Fruit fly (Drosophila melanogaster): Measurements from ENCODE around the gene PQBP1.

Gene PQBP1

DNA sequence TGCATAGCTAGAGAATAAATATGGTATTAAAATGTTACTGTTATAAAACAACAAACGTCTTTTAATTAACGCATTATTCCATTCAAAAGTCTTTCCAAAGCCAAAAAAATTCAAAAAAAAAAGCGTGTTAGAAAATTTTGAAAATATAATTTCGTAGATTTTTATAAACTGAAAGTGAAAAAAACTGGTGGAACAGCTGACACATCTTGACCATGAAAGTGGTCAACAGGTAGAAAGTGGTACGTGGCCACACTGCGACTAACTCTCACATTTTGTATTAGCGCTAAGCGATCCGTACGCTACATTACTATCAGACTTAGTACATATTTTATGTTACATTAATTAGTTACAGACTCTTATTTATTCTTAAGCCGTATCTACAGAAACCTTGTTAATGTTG lies 5.3 kb downstream of the PQBP1 start, which contains the start of gene CG11836:
TSS of gene CG11836 (plus strand) at position 256 of the 400 bp plus-strand sequence.
- TF ChIP-seq usp (GFP tag; optimal IDR thresholded peaks at IDR 0.05) (no peak), Dll (optimal IDR thresholded peaks at IDR 0.05) (no peak), pan (optimal IDR thresholded peaks at IDR 0.05) (no peak), CG8478 (optimal IDR thresholded peaks at IDR 0.05) (no peak), psq (optimal IDR thresholded peaks at IDR 0.05) (no peak), EcR (GFP tag; optimal IDR thresholded peaks at IDR 0.05) (no peak)

DNA sequence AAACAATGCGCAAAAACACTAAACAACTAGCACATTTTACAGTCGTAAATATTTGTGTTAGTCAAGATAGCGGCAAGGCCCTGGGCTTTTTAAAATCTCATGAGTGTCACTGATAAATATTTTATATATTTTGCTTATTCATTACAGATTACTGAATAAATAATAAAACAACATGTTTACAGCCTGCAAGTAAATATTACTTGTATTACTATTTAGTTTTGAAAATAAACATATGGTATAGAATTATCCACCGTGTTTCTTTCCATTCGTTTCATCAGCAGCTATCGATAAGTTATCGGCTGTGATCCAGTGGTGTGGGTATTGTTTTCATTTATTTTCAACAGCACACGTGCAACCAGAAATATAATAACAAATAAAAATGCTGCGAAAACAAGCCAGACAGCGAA lies 9.0 kb downstream of the PQBP1 start, which contains the start of the genes shams and CG11920:
TSS of gene shams (minus strand) at position 50 of the 407 bp plus-strand sequence.
TSS of gene CG11920 (plus strand) at position 320 of the 407 bp plus-strand sequence.
- TF ChIP-seq EcR (GFP tag; optimal IDR thresholded peaks at IDR 0.05) (no peak), CG8478 (optimal IDR thresholded peaks at IDR 0.05) (no peak), Dll (optimal IDR thresholded peaks at IDR 0.05) (no peak), usp (GFP tag; optimal IDR thresholded peaks at IDR 0.05) (no peak), pan (optimal IDR thresholded peaks at IDR 0.05) (no peak), psq (optimal IDR thresholded peaks at IDR 0.05) (no peak)

DNA sequence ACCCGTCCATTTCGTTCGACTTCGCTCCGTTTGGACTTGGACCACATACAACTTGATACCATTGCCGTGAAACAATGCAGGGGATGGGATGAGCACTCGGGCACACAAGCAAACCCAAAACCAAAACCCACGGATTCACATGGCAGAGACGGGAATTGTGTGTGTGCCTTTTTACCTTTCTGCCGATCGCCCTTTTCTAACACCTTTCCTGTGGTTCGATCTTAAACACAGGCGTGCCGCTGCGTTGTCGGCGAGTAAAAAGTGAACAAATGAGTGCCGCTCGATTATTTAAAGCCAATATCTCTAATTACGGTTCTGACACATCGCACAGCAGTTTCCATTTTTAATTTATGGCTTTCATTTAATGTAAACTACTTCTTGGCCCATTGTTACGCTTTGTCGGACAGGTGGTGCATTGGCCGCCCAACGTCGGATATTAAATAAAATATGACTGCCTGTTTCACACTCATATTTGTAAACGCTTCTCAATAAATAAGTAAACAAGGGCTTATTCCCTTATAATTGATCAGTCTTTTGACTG lies 11.8 kb downstream of the PQBP1 start:
- TF ChIP-seq CG8478 (optimal IDR thresholded peaks at IDR 0.05) (no peak), psq (optimal IDR thresholded peaks at IDR 0.05) (no peak), Dll (optimal IDR thresholded peaks at IDR 0.05) (no peak), pan (optimal IDR thresholded peaks at IDR 0.05) (no peak), usp (GFP tag; optimal IDR thresholded peaks at IDR 0.05) (no peak), EcR (GFP tag; optimal IDR thresholded peaks at IDR 0.05) (no peak)

DNA sequence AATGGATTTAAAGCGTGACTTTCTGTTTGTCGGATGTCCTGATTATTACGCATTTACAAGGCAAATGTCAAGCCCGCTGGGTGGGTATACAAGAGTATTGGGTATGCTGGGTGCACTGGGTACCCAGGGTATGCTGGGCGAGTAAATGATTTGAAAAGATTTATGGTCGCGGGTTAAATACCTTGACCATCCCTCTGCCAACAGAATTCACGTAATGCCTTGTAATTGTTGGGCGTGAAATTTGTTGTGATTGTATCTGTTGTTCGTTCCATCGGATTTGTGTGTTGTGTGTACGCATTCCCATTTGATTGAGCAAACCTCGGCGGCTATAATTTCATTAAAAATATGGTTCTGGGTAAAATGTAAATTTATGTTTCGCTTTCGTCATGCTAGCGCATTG lies 13.1 kb downstream of the PQBP1 start:
- no peak for TF ChIP-seq pan (optimal IDR thresholded peaks at IDR 0.05)
- no peak for TF ChIP-seq psq (optimal IDR thresholded peaks at IDR 0.05)
- TF ChIP-seq Dll (optimal IDR thresholded peaks at IDR 0.05), result no peak
- TF ChIP-seq EcR (GFP tag; optimal IDR thresholded peaks at IDR 0.05), result no peak
- no peak for TF ChIP-seq usp (GFP tag; optimal IDR thresholded peaks at IDR 0.05)
- no peak for TF ChIP-seq CG8478 (optimal IDR thresholded peaks at IDR 0.05)

DNA sequence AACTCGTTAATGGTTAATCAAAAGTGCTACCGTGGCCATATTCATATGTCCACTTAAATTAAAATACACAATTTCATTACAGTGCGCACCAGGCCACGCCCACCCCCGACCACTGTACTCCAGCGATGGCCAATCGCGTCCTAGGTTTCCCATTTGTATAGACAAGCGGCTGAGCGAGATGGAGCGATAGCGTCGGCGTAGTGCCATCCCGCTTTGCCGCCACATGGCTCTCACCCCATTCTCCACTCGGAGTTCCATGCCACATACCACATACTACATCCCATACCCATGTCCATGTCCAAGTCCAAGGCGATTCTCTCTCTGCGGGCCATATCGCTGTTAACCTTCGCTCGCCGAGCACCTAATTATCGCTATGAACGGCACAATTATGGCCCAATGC lies 14.9 kb downstream of the PQBP1 start:
- no peak for TF ChIP-seq pan (optimal IDR thresholded peaks at IDR 0.05)
- no peak for TF ChIP-seq EcR (GFP tag; optimal IDR thresholded peaks at IDR 0.05)
- TF ChIP-seq CG8478 (optimal IDR thresholded peaks at IDR 0.05), result peak; percentile 54
- no peak for TF ChIP-seq Dll (optimal IDR thresholded peaks at IDR 0.05)

DNA sequence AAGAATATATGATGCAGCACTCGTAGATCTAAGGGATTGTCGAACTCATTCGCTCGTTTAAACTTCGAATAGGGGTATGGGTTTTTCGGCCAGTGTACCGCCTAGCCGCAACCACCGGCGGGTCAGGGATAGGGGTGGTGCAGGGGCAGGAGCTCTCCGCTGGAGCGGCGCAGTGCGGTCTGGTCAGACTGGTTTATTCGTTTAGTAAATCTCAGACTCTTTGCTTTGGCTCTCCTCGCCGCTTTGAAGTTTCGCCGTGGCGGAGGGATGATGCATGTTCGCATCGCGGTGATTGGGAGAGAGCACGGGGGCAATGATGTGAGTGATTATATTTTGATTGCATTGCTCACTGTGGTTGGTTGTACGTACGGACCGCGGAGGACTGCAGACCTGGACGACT lies 16.8 kb downstream of the PQBP1 start, which contains the start of gene fd96Ca:
TSS of gene fd96Ca (plus strand) at position 337 of the 400 bp plus-strand sequence.
- TF ChIP-seq usp (GFP tag; optimal IDR thresholded peaks at IDR 0.05), result no peak
- TF ChIP-seq Dll (optimal IDR thresholded peaks at IDR 0.05), result peak; percentile 82

DNA sequence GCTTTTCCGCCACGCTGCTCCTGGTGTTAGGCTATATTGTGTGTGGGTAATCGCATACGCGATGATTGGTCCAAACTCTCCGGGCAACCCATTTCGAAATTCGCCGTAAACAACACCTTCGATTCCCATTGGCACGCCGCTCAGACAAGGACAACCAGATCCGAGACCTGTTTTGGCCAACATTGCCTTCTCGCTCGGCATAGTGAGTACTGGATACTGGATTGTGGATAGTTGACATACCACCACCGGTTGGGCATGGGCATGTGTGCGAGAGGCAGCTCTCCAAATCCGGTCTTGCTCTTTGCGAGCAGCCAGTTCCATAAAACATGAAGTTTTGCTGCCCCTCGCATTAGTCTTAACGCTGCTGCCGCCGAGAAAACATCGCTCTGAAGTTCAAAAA lies 29.0 kb downstream of the PQBP1 start, which contains the start of gene fd96Cb:
TSS of gene fd96Cb (plus strand) at position 374 of the 400 bp plus-strand sequence.
- TF ChIP-seq pan (optimal IDR thresholded peaks at IDR 0.05) (no peak), CG8478 (optimal IDR thresholded peaks at IDR 0.05) (peak; percentile 38)

DNA sequence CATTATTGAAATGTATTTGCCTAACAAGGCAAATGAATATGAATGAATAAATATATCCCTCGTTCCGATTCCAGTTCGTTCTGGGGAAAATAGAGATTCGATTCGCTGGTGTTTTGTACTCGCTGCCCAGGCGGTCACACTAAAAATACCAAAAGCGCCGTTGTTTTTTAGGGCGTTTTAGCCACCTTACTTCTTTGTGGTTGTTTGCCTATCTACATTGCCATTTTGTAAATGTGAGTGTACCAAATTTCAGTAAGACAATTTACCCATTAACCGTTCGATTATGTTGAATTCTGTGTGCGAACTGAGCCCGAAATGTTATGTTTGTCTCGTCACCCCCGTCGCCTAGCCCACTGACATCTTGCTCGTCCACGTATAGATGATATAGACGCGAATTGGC lies 31.9 kb downstream of the PQBP1 start, which contains the start of the genes CG33095 and CG33096:
TSS of gene CG33095 (plus strand) at position 187 of the 400 bp plus-strand sequence.
TSS of gene CG33096 (plus strand) at position 187 of the 400 bp plus-strand sequence.
- TF ChIP-seq usp (GFP tag; optimal IDR thresholded peaks at IDR 0.05) (no peak), psq (optimal IDR thresholded peaks at IDR 0.05) (no peak), EcR (GFP tag; optimal IDR thresholded peaks at IDR 0.05) (peak in 1 of 2 experiments; percentile 2), CG8478 (optimal IDR thresholded peaks at IDR 0.05) (no peak)

DNA sequence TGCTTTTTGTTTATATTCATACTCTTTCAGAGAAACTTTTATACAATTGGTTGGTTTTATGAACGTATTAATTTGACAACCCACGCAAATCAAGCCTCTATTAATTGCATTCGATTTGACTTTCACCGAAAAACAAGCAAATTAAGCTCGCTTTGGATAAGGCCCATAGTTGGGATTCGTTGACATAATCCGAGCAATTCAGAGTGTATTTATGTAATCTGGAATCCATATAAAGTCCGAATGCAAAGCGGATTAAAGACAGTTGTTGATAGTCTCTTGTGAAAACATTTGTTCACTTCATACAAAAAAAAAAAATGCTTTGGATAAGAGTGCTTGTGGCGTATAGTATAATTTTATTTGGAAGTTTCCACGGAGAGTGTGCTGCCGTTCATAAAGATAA lies 36.7 kb downstream of the PQBP1 start, which contains the start of gene CG45095:
TSS of gene CG45095 (plus strand) at position 301 of the 400 bp plus-strand sequence.
- TF ChIP-seq Dll (optimal IDR thresholded peaks at IDR 0.05) (no peak), CG8478 (optimal IDR thresholded peaks at IDR 0.05) (no peak), pan (optimal IDR thresholded peaks at IDR 0.05) (no peak), usp (GFP tag; optimal IDR thresholded peaks at IDR 0.05) (no peak), psq (optimal IDR thresholded peaks at IDR 0.05) (no peak)

DNA sequence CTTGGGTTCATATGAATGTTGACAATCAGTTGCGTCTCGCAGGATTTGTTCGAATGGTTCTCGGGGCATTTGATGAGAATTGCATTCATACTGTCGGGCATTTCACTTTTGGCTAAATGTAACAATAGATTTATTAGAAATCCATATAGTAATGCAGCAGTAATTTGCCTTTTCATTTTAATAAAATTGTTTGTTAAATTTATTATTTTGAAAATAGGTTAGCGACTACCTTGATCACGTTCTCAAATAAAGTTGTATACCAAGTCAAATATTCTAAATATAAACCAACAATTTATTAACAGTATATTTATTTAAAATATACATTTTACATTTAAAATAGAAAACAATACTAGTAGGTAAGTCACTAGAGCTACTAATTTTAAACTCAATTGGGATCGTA lies 43.3 kb downstream of the PQBP1 start, which contains the start of gene CG34027:
TSS of gene CG34027 (minus strand) at position 101 of the 400 bp plus-strand sequence.
- TF ChIP-seq pan (optimal IDR thresholded peaks at IDR 0.05) (no peak), psq (optimal IDR thresholded peaks at IDR 0.05) (no peak), usp (GFP tag; optimal IDR thresholded peaks at IDR 0.05) (no peak), Dll (optimal IDR thresholded peaks at IDR 0.05) (no peak), CG8478 (optimal IDR thresholded peaks at IDR 0.05) (no peak), EcR (GFP tag; optimal IDR thresholded peaks at IDR 0.05) (no peak)

DNA sequence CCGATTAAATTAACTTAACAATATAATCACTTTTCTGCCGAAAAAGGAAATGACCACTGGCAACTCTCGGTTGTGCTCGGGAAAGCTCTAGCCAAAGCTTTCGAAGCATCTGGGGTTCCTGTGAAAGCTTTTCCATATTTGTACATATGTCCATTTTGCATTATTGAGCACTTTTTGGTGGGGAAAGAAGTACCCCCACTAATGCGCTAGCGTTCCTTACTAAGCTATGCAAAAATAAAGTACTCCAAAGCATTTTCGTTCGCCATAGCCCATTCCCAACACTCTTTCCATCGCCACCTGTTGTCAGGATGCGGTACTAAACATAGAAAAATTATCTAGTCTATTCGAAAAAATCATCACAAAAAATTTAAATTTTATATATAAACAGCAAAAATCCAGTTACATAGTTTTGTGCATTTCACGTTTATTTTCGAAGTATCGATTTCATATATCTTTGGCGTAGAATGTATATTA lies 46.9 kb downstream of the PQBP1 start, which contains the start of gene Nepl16:
TSS of gene Nepl16 (minus strand) at position 51 of the 474 bp plus-strand sequence.
- no peak for TF ChIP-seq usp (GFP tag; optimal IDR thresholded peaks at IDR 0.05)
- TF ChIP-seq psq (optimal IDR thresholded peaks at IDR 0.05), result no peak
- TF ChIP-seq pan (optimal IDR thresholded peaks at IDR 0.05), result no peak
- no peak for TF ChIP-seq CG8478 (optimal IDR thresholded peaks at IDR 0.05)
- no peak for TF ChIP-seq Dll (optimal IDR thresholded peaks at IDR 0.05)
- no peak for TF ChIP-seq EcR (GFP tag; optimal IDR thresholded peaks at IDR 0.05)
